Fruit fly (Drosophila melanogaster) whole organism, embryonic: ENCODE results near the gene Trpgamma.

Experiments used
- CG10366 ChIP-seq: fragments of 200-800 bp; sonication (Bioruptor generic); IDR thresholded peaks from 2 replicates; pipeline ENCODE4 v1.3.6; 2022; ENCODE audit warnings: missing biosample characterization, missing genetic modification characterization
- CG11504 ChIP-seq: fragments of 200-800 bp; sonication (Bioruptor generic); optimal IDR thresholded peaks from 3 replicates; lab custom pipeline; 2019; ENCODE audit warnings: missing biosample characterization, mild to moderate bottlenecking, missing genetic modification characterization, moderate library complexity
- CG34422 ChIP-seq: fragments of 200-800 bp; sonication (Bioruptor generic); IDR thresholded peaks from 3 replicates; pipeline ENCODE4 v1.3.6; 2022; ENCODE audit warnings: missing biosample characterization, missing genetic modification characterization
- Trl ChIP-seq, 3 experiments: fragments of >200 bp in 2 of 3; fragments of 200-800 bp in 1 of 3; sonication (Bioruptor generic) in 1 of 3; optimal IDR thresholded peaks; 2 replicates in 1 of 3; 3 replicates in 2 of 3; lab custom pipeline; 2016 to 2017; ENCODE audit warnings: missing biosample characterization in 1 of 3, missing genetic modification characterization in 1 of 3
- Xbp1 ChIP-seq: fragments of 200-800 bp; sonication (Bioruptor generic); optimal IDR thresholded peaks from 3 replicates; lab custom pipeline; 2016; ENCODE audit warnings: missing biosample characterization, mild to moderate bottlenecking, missing genetic modification characterization
- emc ChIP-seq: fragments of 200-800 bp; sonication (Bioruptor generic); optimal IDR thresholded peaks from 2 replicates; lab custom pipeline; 2016; ENCODE audit warnings: missing biosample characterization, missing genetic modification characterization

dm6 chr2L:16627948-16628347, 48.6 kb downstream of the Trpgamma start:
- TF ChIP-seq Trl (optimal IDR thresholded peaks at IDR 0.05; lab: Kevin White, UChicago) (no peak), Trl (GFP tag; optimal IDR thresholded peaks at IDR 0.05; lab: Kevin White, UChicago) (no peak), CG11504 (tag; lab: Kevin White, UChicago) (no peak), CG10366 (GFP tag; lab: Robert Waterston, UW) (no peak), Xbp1 (no peak), CG34422 (no peak), emc (no peak)
